Fruit fly (Drosophila melanogaster): ENCODE data around the gene CG31510.
"Not testable (repeated sequence)": the region's sequence is repeated elsewhere in the genome, so short reads cannot be mapped to it uniquely, and the experiment has no call there.

Gene CG31510

DNA sequence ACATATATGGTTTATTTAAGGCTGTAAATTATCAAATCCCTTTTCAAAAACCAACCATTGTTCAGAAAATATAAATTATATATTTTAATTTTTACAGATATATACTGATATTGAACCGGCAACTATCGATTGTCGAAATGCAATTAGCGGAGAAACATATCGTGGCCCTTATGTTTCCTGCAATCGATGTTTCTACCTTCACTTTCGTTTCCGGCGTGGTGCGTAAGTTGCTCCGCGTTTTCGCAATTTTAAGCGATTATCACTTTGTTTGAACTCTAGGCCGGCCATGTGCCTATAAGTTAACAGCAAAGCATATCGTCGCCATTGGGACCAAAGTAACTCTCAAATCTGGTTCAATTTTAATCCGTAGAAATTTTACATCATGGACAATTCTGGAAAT, 542 bp upstream of the CG31510 start, which contains the start of gene vig2 (continued):
- TF ChIP-seq CG30403 (GFP tag; optimal IDR thresholded peaks at IDR 0.05) (peak; percentile 29), CG30020 (tag; optimal IDR thresholded peaks at IDR 0.05) (peak; percentile 25), hkb (GFP tag; IDR thresholded peaks at IDR 0.05) (peak; percentile 61; the same call in 1 of the 2 replicates), CG34422 (GFP tag; IDR thresholded peaks at IDR 0.05) (peak; percentile 82), CG13775 (GFP tag; optimal IDR thresholded peaks at IDR 0.05) (peak; percentile 76), Opbp (GFP tag; IDR thresholded peaks at IDR 0.05; ENCODE audit: partially characterized antibody) (peak; percentile 95), row (GFP tag; IDR thresholded peaks at IDR 0.05) (peak; percentile 70), CG17912 (GFP tag; optimal IDR thresholded peaks at IDR 0.05) (peak; percentile 40), sug (tag; optimal IDR thresholded peaks at IDR 0.05) (peak; percentile 15), CG13296 (GFP tag; optimal IDR thresholded peaks at IDR 0.05) (peak; percentile 56), NfI (GFP tag; optimal IDR thresholded peaks at IDR 0.05) (peak; percentile 81), Meics (GFP tag; optimal IDR thresholded peaks at IDR 0.05) (peak; percentile 74), CG10209 (GFP tag; optimal IDR thresholded peaks at IDR 0.05) (peak; percentile 59), lmd (GFP tag; IDR thresholded peaks at IDR 0.05) (peak; percentile 71; the same call in 1 of the 2 replicates), dati (GFP tag; IDR thresholded peaks at IDR 0.05) (0 out of 2 replicates have a peak, but pooled peaks have one; percentile 62), ewg (GFP tag; optimal IDR thresholded peaks at IDR 0.05) (peak; percentile 22), H15 (GFP tag; IDR thresholded peaks at IDR 0.05) (peak; percentile 79), E2f1 (GFP tag; IDR thresholded peaks at IDR 0.05) (peak; percentile 67), dysf (GFP tag; IDR thresholded peaks at IDR 0.05) (peak; percentile 71; the same call in 2 of the 3 replicates)
- TF ChIP-seq hkb (optimal IDR thresholded peaks at IDR 0.05): not testable (repeated sequence)

DNA sequence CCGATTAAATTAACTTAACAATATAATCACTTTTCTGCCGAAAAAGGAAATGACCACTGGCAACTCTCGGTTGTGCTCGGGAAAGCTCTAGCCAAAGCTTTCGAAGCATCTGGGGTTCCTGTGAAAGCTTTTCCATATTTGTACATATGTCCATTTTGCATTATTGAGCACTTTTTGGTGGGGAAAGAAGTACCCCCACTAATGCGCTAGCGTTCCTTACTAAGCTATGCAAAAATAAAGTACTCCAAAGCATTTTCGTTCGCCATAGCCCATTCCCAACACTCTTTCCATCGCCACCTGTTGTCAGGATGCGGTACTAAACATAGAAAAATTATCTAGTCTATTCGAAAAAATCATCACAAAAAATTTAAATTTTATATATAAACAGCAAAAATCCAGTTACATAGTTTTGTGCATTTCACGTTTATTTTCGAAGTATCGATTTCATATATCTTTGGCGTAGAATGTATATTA, 10.2 kb downstream of the CG31510 start, which contains the start of gene Nepl16:
Gene Nepl16 (minus strand): TSS at position 51 of the 474 bp plus-strand sequence.
- TF ChIP-seq CG18011 (GFP tag; optimal IDR thresholded peaks at IDR 0.05): no peak
- TF ChIP-seq unc-4 (GFP tag; IDR thresholded peaks at IDR 0.05; ENCODE audit: partially characterized antibody): no peak
- TF ChIP-seq Ets65A (GFP tag): peak; percentile 0
- TF ChIP-seq CG30403 (GFP tag; optimal IDR thresholded peaks at IDR 0.05): no peak
- no peak for TF ChIP-seq Trl (optimal IDR thresholded peaks at IDR 0.05)
- TF ChIP-seq Trl (GFP tag; optimal IDR thresholded peaks at IDR 0.05): no peak
- TF ChIP-seq CG10979 (tag; optimal IDR thresholded peaks at IDR 0.05): peak; percentile 96
- peak; percentile 88 for TF ChIP-seq CG14965 (GFP tag; optimal IDR thresholded peaks at IDR 0.05; ENCODE audit: borderline replicate concordance)
- TF ChIP-seq CTCF (GFP tag; optimal IDR thresholded peaks at IDR 0.05): peak; percentile 88
- TF ChIP-seq CrebB (tag; optimal IDR thresholded peaks at IDR 0.05): no peak
- peak in 1 of 2 experiments; percentile 51 for TF ChIP-seq eve (GFP tag; optimal IDR thresholded peaks at IDR 0.05)

DNA sequence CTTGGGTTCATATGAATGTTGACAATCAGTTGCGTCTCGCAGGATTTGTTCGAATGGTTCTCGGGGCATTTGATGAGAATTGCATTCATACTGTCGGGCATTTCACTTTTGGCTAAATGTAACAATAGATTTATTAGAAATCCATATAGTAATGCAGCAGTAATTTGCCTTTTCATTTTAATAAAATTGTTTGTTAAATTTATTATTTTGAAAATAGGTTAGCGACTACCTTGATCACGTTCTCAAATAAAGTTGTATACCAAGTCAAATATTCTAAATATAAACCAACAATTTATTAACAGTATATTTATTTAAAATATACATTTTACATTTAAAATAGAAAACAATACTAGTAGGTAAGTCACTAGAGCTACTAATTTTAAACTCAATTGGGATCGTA, 13.8 kb downstream of the CG31510 start, which contains the start of gene CG34027:
Gene CG34027 (minus strand): TSS at position 101 of the 400 bp plus-strand sequence.
- TF ChIP-seq PHDP (tag; optimal IDR thresholded peaks at IDR 0.05) (no peak), CG4617 (GFP tag; optimal IDR thresholded peaks at IDR 0.05; ENCODE audit: borderline replicate concordance) (no peak), Optix (GFP tag; IDR thresholded peaks at IDR 0.05) (no peak), CG1647 (GFP tag; optimal IDR thresholded peaks at IDR 0.05) (no peak), nom (GFP tag; optimal IDR thresholded peaks at IDR 0.05) (no peak), otp (GFP tag; IDR thresholded peaks at IDR 0.05) (no peak), aop (GFP tag; IDR thresholded peaks at IDR 0.05) (no peak), Atf6 (GFP tag; IDR thresholded peaks at IDR 0.05) (no peak), ro (GFP tag; IDR thresholded peaks at IDR 0.05) (no peak), B-H1 (GFP tag; IDR thresholded peaks at IDR 0.05) (no peak), CG12071 (GFP tag; optimal IDR thresholded peaks at IDR 0.05) (no peak), Chrac-16 (GFP tag; optimal IDR thresholded peaks at IDR 0.05) (no peak), CG30431 (GFP tag; optimal IDR thresholded peaks at IDR 0.05) (no peak)
